Fruit fly (Drosophila melanogaster) whole organism, embryonic: Measurements from ENCODE around the gene deltaCOP.

ENCODE experiments used
- BtbVII ChIP-seq: fragments of 200-800 bp; sonication (Bioruptor generic); optimal IDR thresholded peaks from 3 replicates; lab custom pipeline; 2017; ENCODE audit warnings: missing biosample characterization, mild to moderate bottlenecking, missing genetic modification characterization
- Bteb2 ChIP-seq: fragments of 200-800 bp; sonication (Bioruptor generic); optimal IDR thresholded peaks from 2 replicates; lab custom pipeline; 2016; ENCODE audit warnings: missing biosample characterization, missing genetic modification characterization
- CG10366 ChIP-seq: fragments of 200-800 bp; sonication (Bioruptor generic); IDR thresholded peaks from 2 replicates; pipeline ENCODE4 v1.3.6; 2022; ENCODE audit warnings: missing biosample characterization, missing genetic modification characterization
- CG10565 ChIP-seq: fragments of 200-800 bp; sonication (Bioruptor generic); optimal IDR thresholded peaks from 3 replicates; lab custom pipeline; 2016; ENCODE audit warnings: missing biosample characterization, mild to moderate bottlenecking, missing genetic modification characterization
- CG12071 ChIP-seq: fragments of 200-800 bp; sonication (Bioruptor generic); optimal IDR thresholded peaks from 3 replicates; lab custom pipeline; 2018; ENCODE audit warnings: missing biosample characterization, mild to moderate bottlenecking, missing genetic modification characterization
- CG1233 ChIP-seq: fragments of 200-800 bp; sonication (Bioruptor generic); optimal IDR thresholded peaks from 4 replicates; lab custom pipeline; 2018; ENCODE audit warnings: missing biosample characterization, mild to moderate bottlenecking, missing genetic modification characterization
- CG14860 ChIP-seq: fragments of 200-800 bp; sonication (Bioruptor generic); IDR thresholded peaks from 3 replicates; pipeline ENCODE4 v1.3.6; 2022; ENCODE audit warnings: missing biosample characterization, missing genetic modification characterization; ENCODE audit not compliant: partially characterized antibody
- CG17359 ChIP-seq: fragments of 200-800 bp; sonication (Bioruptor generic); optimal IDR thresholded peaks from 3 replicates; lab custom pipeline; 2018; ENCODE audit warnings: missing biosample characterization, mild to moderate bottlenecking, missing genetic modification characterization, moderate library complexity
- CG1792 ChIP-seq: fragments of 200-800 bp; sonication (Bioruptor generic); optimal IDR thresholded peaks from 2 replicates; lab custom pipeline; 2016; ENCODE audit warnings: missing biosample characterization, missing genetic modification characterization
- CG18764 ChIP-seq: fragments of 200-800 bp; sonication (Bioruptor generic); optimal IDR thresholded peaks from 3 replicates; lab custom pipeline; 2016; ENCODE audit warnings: missing biosample characterization, missing genetic modification characterization
- CG2202 ChIP-seq: fragments of 200-800 bp; sonication (Bioruptor generic); optimal IDR thresholded peaks from 2 replicates; lab custom pipeline; 2018; ENCODE audit warnings: missing biosample characterization, mild to moderate bottlenecking, missing genetic modification characterization
- CG30431 ChIP-seq: fragments of 200-800 bp; sonication (Bioruptor generic); optimal IDR thresholded peaks from 2 replicates; lab custom pipeline; 2017; ENCODE audit warnings: missing biosample characterization, missing genetic modification characterization
- CG31441 ChIP-seq: fragments of 200-800 bp; sonication (Bioruptor generic); IDR thresholded peaks from 2 replicates; pipeline ENCODE4 v1.3.6; 2022; ENCODE audit warnings: missing biosample characterization, missing genetic modification characterization
- CG33213 ChIP-seq: fragments of 200-800 bp; sonication (Bioruptor generic); optimal IDR thresholded peaks from 3 replicates; lab custom pipeline; 2016; ENCODE audit warnings: missing biosample characterization, missing genetic modification characterization
- CG4282 ChIP-seq: fragments of 200-800 bp; sonication (Bioruptor generic); optimal IDR thresholded peaks from 2 replicates; lab custom pipeline; 2016; ENCODE audit warnings: missing biosample characterization, missing genetic modification characterization
- CG4360 ChIP-seq: fragments of 200-800 bp; sonication (Bioruptor generic); IDR thresholded peaks from 2 replicates; pipeline ENCODE4 v1.3.6; 2022; ENCODE audit warnings: missing biosample characterization, missing genetic modification characterization
- CG43689 ChIP-seq: fragments of 200-800 bp; sonication (Bioruptor generic); IDR thresholded peaks from 2 replicates; pipeline ENCODE4 v1.3.6; 2022; ENCODE audit warnings: missing biosample characterization, missing genetic modification characterization
- CG4707 ChIP-seq: fragments of 200-800 bp; sonication (Bioruptor generic); optimal IDR thresholded peaks from 2 replicates; lab custom pipeline; 2018; ENCODE audit warnings: missing biosample characterization, mild to moderate bottlenecking, missing genetic modification characterization, moderate library complexity
- CG4820 ChIP-seq: fragments of 200-800 bp; sonication (Bioruptor generic); optimal IDR thresholded peaks from 3 replicates; lab custom pipeline; 2016; ENCODE audit warnings: missing biosample characterization, missing genetic modification characterization
- CG4854 ChIP-seq: fragments of 200-800 bp; sonication (Bioruptor generic); optimal IDR thresholded peaks from 2 replicates; lab custom pipeline; 2016; ENCODE audit warnings: missing biosample characterization, missing genetic modification characterization, inconsistent platforms
- CG7357 ChIP-seq: fragments of 200-800 bp; sonication (Bioruptor generic); IDR thresholded peaks from 3 replicates; pipeline ENCODE4 v1.3.6; 2022; ENCODE audit warnings: missing biosample characterization, missing genetic modification characterization
- CG7745 ChIP-seq: fragments of 200-800 bp; sonication (Bioruptor generic); optimal IDR thresholded peaks from 2 replicates; lab custom pipeline; 2018; ENCODE audit warnings: missing biosample characterization, mild to moderate bottlenecking, missing genetic modification characterization, moderate library complexity
- CG7987 ChIP-seq: fragments of 200-800 bp; sonication (Bioruptor generic); optimal IDR thresholded peaks from 2 replicates; lab custom pipeline; 2018; ENCODE audit warnings: missing biosample characterization, mild to moderate bottlenecking, missing genetic modification characterization, moderate library complexity
- CG9876 ChIP-seq: fragments of 200-800 bp; sonication (Bioruptor generic); optimal IDR thresholded peaks from 2 replicates; lab custom pipeline; 2016; ENCODE audit warnings: missing biosample characterization, missing genetic modification characterization
- CG9932 ChIP-seq: fragments of 200-800 bp; sonication (Bioruptor generic); IDR thresholded peaks from 2 replicates; pipeline ENCODE4 v1.3.6; 2022; ENCODE audit warnings: missing biosample characterization, missing genetic modification characterization
- Dp ChIP-seq: fragments of 200-800 bp; sonication (Bioruptor generic); optimal IDR thresholded peaks from 2 replicates; lab custom pipeline; 2018; ENCODE audit warnings: missing biosample characterization, mild to moderate bottlenecking, missing genetic modification characterization, moderate library complexity
- Hr51 ChIP-seq, 2 experiments: fragments of 200-800 bp; sonication (Bioruptor generic); optimal IDR thresholded peaks; 2 replicates in 1 of 2; 3 replicates in 1 of 2; lab custom pipeline; 2016 to 2018; ENCODE audit warnings: missing biosample characterization in 2 of 2, missing genetic modification characterization in 2 of 2, mild to moderate bottlenecking in 1 of 2, moderate library complexity in 1 of 2
- Lim3 ChIP-seq: fragments of 200-800 bp; sonication (Bioruptor generic); IDR thresholded peaks from 2 replicates; pipeline ENCODE4 v1.3.6; 2022; ENCODE audit warnings: missing biosample characterization, missing genetic modification characterization
- NC2α ChIP-seq: fragments of 200-800 bp; sonication (Bioruptor generic); optimal IDR thresholded peaks from 2 replicates; lab custom pipeline; 2016; ENCODE audit warnings: missing biosample characterization, missing genetic modification characterization
- amos ChIP-seq: fragments of 200-800 bp; sonication (Bioruptor generic); IDR thresholded peaks from 2 replicates; pipeline ENCODE4 v1.3.6; 2022; ENCODE audit warnings: missing biosample characterization, missing genetic modification characterization; ENCODE audit not compliant: partially characterized antibody
- ap ChIP-seq: fragments of 200-800 bp; sonication (Bioruptor generic); IDR thresholded peaks from 2 replicates; pipeline ENCODE4 v1.3.6; 2022; ENCODE audit warnings: missing biosample characterization, missing genetic modification characterization
- ara ChIP-seq: fragments of 200-800 bp; sonication (Bioruptor generic); IDR thresholded peaks from 2 replicates; pipeline ENCODE4 v1.3.6; 2022; ENCODE audit warnings: missing biosample characterization, missing genetic modification characterization
- cas ChIP-seq: fragments of 200-800 bp; sonication (Bioruptor generic); IDR thresholded peaks from 2 replicates; pipeline ENCODE4 v1.3.6; 2022; ENCODE audit warnings: missing biosample characterization, missing genetic modification characterization
- chn ChIP-seq: fragments of 200-800 bp; sonication (Bioruptor generic); optimal IDR thresholded peaks from 2 replicates; lab custom pipeline; 2016; ENCODE audit warnings: missing biosample characterization, missing genetic modification characterization
- emc ChIP-seq: fragments of 200-800 bp; sonication (Bioruptor generic); optimal IDR thresholded peaks from 2 replicates; lab custom pipeline; 2016; ENCODE audit warnings: missing biosample characterization, missing genetic modification characterization
- gcm ChIP-seq: fragments of 200-800 bp; sonication (Bioruptor generic); optimal IDR thresholded peaks from 2 replicates; lab custom pipeline; 2019; ENCODE audit warnings: missing biosample characterization, mild to moderate bottlenecking, missing genetic modification characterization, moderate library complexity
- jing ChIP-seq: fragments of 200-800 bp; sonication (Bioruptor generic); optimal IDR thresholded peaks from 2 replicates; lab custom pipeline; 2018; ENCODE audit warnings: missing biosample characterization, mild to moderate bottlenecking, missing genetic modification characterization
- lab ChIP-seq: fragments of 200-800 bp; sonication (Bioruptor generic); optimal IDR thresholded peaks from 3 replicates; lab custom pipeline; 2017; ENCODE audit warnings: missing biosample characterization, missing genetic modification characterization, mild to moderate bottlenecking, moderate library complexity, missing genetic modification reagents
- nmo ChIP-seq: fragments of 200-800 bp; sonication (Bioruptor generic); optimal IDR thresholded peaks from 2 replicates; lab custom pipeline; 2018; ENCODE audit warnings: missing biosample characterization, mild to moderate bottlenecking, missing genetic modification characterization, moderate library complexity
- pho ChIP-seq: fragments of 200-800 bp; sonication (Bioruptor generic); optimal IDR thresholded peaks from 2 replicates; lab custom pipeline; 2016; ENCODE audit warnings: missing biosample characterization, missing genetic modification characterization
- pnt ChIP-seq: fragments of 200-800 bp; sonication (Bioruptor generic); optimal IDR thresholded peaks from 3 replicates; lab custom pipeline; 2016; ENCODE audit warnings: missing biosample characterization, missing genetic modification characterization
- schlank ChIP-seq: fragments of 200-800 bp; sonication (Bioruptor generic); optimal IDR thresholded peaks from 2 replicates; lab custom pipeline; 2018; ENCODE audit warnings: missing biosample characterization, mild to moderate bottlenecking, missing genetic modification characterization
- sd ChIP-seq: fragments of 200-800 bp; sonication (Bioruptor generic); optimal IDR thresholded peaks from 3 replicates; lab custom pipeline; 2018; ENCODE audit warnings: missing biosample characterization, mild to moderate bottlenecking, missing genetic modification characterization, moderate library complexity
- sima ChIP-seq: fragments of 200-800 bp; sonication (Bioruptor generic); optimal IDR thresholded peaks from 2 replicates; lab custom pipeline; 2016; ENCODE audit warnings: missing biosample characterization, missing genetic modification characterization
- sisA ChIP-seq: fragments of 200-800 bp; sonication (Bioruptor generic); IDR thresholded peaks from 2 replicates; pipeline ENCODE4 v1.3.6; 2022; ENCODE audit warnings: missing biosample characterization, missing genetic modification characterization
- slp2 ChIP-seq: fragments of 200-800 bp; sonication (Bioruptor generic); optimal IDR thresholded peaks from 2 replicates; lab custom pipeline; 2016; ENCODE audit warnings: missing biosample characterization, missing genetic modification characterization
- so ChIP-seq: fragments of 200-800 bp; sonication (Bioruptor generic); IDR thresholded peaks from 3 replicates; pipeline ENCODE4 v1.3.6; 2022; ENCODE audit warnings: missing biosample characterization, missing genetic modification characterization
- tx ChIP-seq: fragments of 200-800 bp; sonication (Bioruptor generic); optimal IDR thresholded peaks from 2 replicates; lab custom pipeline; 2016; ENCODE audit warnings: missing biosample characterization, missing genetic modification characterization
- wdn ChIP-seq: fragments of 200-800 bp; sonication (Bioruptor generic); IDR thresholded peaks from 2 replicates; pipeline ENCODE4 v1.3.6; 2022; ENCODE audit warnings: missing biosample characterization, missing genetic modification characterization

Gene deltaCOP

dm6 chrX:1830396-1831218, 31.0 kb downstream of the deltaCOP start:
- peak; percentile 86 for TF ChIP-seq NC2α (GFP tag; lab: Kevin White, UChicago)
- peak; percentile 31 for TF ChIP-seq CG10565
- peak; percentile 98 for TF ChIP-seq lab
- TF ChIP-seq cas (GFP tag; lab: Robert Waterston, UW) = peak; percentile 91
- TF ChIP-seq CG7745 (tag; lab: Kevin White, UChicago) = no peak
- TF ChIP-seq Lim3 (GFP tag; lab: Robert Waterston, UW) = peak; percentile 83
- TF ChIP-seq ara (GFP tag; lab: Robert Waterston, UW) = peak; percentile 97
- peak; percentile 79 for TF ChIP-seq CG9876 (GFP tag; lab: Kevin White, UChicago)
- peak; percentile 93 for TF ChIP-seq chn (GFP tag; lab: Kevin White, UChicago)
- peak; percentile 77 for TF ChIP-seq CG4360 (GFP tag; lab: Robert Waterston, UW)
- TF ChIP-seq Bteb2 (GFP tag; lab: Kevin White, UChicago) = peak; percentile 95
- peak; percentile 95 for TF ChIP-seq so (GFP tag; lab: Robert Waterston, UW)
- peak; percentile 85 for TF ChIP-seq CG18764
- TF ChIP-seq CG7987 (GFP tag; lab: Kevin White, UChicago) = peak; percentile 90
- no peak; the same call in 1 of the 2 replicates for TF ChIP-seq amos (GFP tag; lab: Robert Waterston, UW)
- TF ChIP-seq CG4854 = peak; percentile 89
- peak; percentile 91 for TF ChIP-seq jing (GFP tag; lab: Kevin White, UChicago)
- peak; percentile 97 for TF ChIP-seq CG17359 (tag; lab: Kevin White, UChicago)
- TF ChIP-seq emc (GFP tag; lab: Kevin White, UChicago) = peak; percentile 77
- TF ChIP-seq tx (GFP tag; lab: Kevin White, UChicago) = peak; percentile 92
- peak; percentile 94 for TF ChIP-seq gcm (GFP tag; lab: Kevin White, UChicago)
- TF ChIP-seq sd = peak; percentile 89
- peak; percentile 73 for TF ChIP-seq CG2202
- peak; percentile 90 for TF ChIP-seq CG4820 (GFP tag; lab: Kevin White, UChicago)
- TF ChIP-seq wdn = peak; percentile 96
- TF ChIP-seq Hr51 (GFP tag; optimal IDR thresholded peaks at IDR 0.05; lab: Kevin White, UChicago) = peak; percentile 92 to 97
- TF ChIP-seq BtbVII = peak; percentile 94
- peak; percentile 84 for TF ChIP-seq sima (GFP tag; lab: Kevin White, UChicago)
- TF ChIP-seq CG14860 (GFP tag; lab: Robert Waterston, UW) = peak; percentile 55
- peak; percentile 97 for TF ChIP-seq CG10366 (GFP tag; lab: Robert Waterston, UW)
- peak; percentile 16 for TF ChIP-seq Dp (GFP tag; lab: Kevin White, UChicago)
- TF ChIP-seq CG1792 = peak; percentile 89
- TF ChIP-seq CG7357 (GFP tag; lab: Robert Waterston, UW) = peak; percentile 89
- TF ChIP-seq slp2 (GFP tag; lab: Kevin White, UChicago) = peak; percentile 86
- peak; percentile 96 for TF ChIP-seq ap
- peak; percentile 86 for TF ChIP-seq CG33213 (GFP tag; lab: Kevin White, UChicago)
- peak; percentile 94 for TF ChIP-seq CG1233 (GFP tag; lab: Kevin White, UChicago)
- TF ChIP-seq pho = peak; percentile 95
- peak; percentile 97 for TF ChIP-seq CG31441 (GFP tag; lab: Robert Waterston, UW)
- TF ChIP-seq CG4282 (GFP tag; lab: Kevin White, UChicago) = peak; percentile 87
- TF ChIP-seq pnt (GFP tag; lab: Kevin White, UChicago) = peak; percentile 92
- TF ChIP-seq schlank (tag; lab: Kevin White, UChicago) = peak; percentile 88
- peak; percentile 80 for TF ChIP-seq CG30431 (GFP tag; lab: Kevin White, UChicago)
- peak; percentile 96 for TF ChIP-seq CG9932 (GFP tag; lab: Robert Waterston, UW)
- TF ChIP-seq CG4707 = peak; percentile 99
- TF ChIP-seq CG43689 (GFP tag; lab: Robert Waterston, UW) = peak; percentile 93
- TF ChIP-seq sisA (GFP tag; lab: Robert Waterston, UW) = peak; percentile 93
- peak; percentile 95 for TF ChIP-seq nmo (GFP tag; lab: Kevin White, UChicago)
- peak; percentile 97 for TF ChIP-seq CG12071 (GFP tag; lab: Kevin White, UChicago)
